Worm (Caenorhabditis elegans) whole organism, L4 larva: Measurements from ENCODE around the gene ram-5.

Source experiments
- F49E8.2 ChIP-seq: sonication (generic microtip); optimal IDR thresholded peaks from 2 replicates; lab custom pipeline; 2016; ENCODE audit warnings: missing compliant biosample characterization, mild to moderate bottlenecking, missing genetic modification characterization, borderline replicate concordance
- T20F7.1 ChIP-seq: fragments of 200-800 bp; sonication (Bioruptor generic); optimal IDR thresholded peaks from 2 replicates; lab custom pipeline; 2018; ENCODE audit warnings: mild to moderate bottlenecking, missing genetic modification characterization, missing compliant biosample characterization
- Y105C5A.15 ChIP-seq: fragments of 200-800 bp; sonication (Bioruptor generic); IDR thresholded peaks from 2 replicates; pipeline ENCODE4 v1.3.6; 2022; ENCODE audit warnings: missing genetic modification characterization, missing compliant biosample characterization
- Y48G9A.11 ChIP-seq: fragments of 200-800 bp; sonication (Bioruptor generic); IDR thresholded peaks from 2 replicates; pipeline ENCODE4 v1.3.6; 2022; ENCODE audit warnings: missing genetic modification reagents, missing genetic modification characterization, missing compliant biosample characterization
- Y75B8A.6 ChIP-seq: fragments of 200-800 bp; sonication (Bioruptor generic); IDR thresholded peaks from 2 replicates; pipeline ENCODE4 v1.3.6; 2022; ENCODE audit warnings: missing genetic modification reagents, missing genetic modification characterization, missing compliant biosample characterization
- ZK337.2 ChIP-seq: fragments of 200-800 bp; sonication (Bioruptor generic); IDR thresholded peaks from 2 replicates; pipeline ENCODE4 v1.3.6; 2022; ENCODE audit warnings: missing genetic modification reagents, missing genetic modification characterization, missing compliant biosample characterization
- aly-2 ChIP-seq: sonication (generic microtip); optimal IDR thresholded peaks from 2 replicates; lab custom pipeline; 2018; ENCODE audit warnings: missing biosample characterization, missing genetic modification characterization
- arid-1 ChIP-seq: fragments of 200-800 bp; sonication (Bioruptor generic); conservative IDR thresholded peaks from 2 replicates; pipeline ENCODE4 v1.3.6; 2022; ENCODE audit warnings: missing genetic modification reagents, missing genetic modification characterization, missing compliant biosample characterization
- ceh-20 ChIP-seq: fragments of 200-800 bp; sonication (Bioruptor generic); IDR thresholded peaks from 2 replicates; pipeline ENCODE4 v1.3.6; 2022; ENCODE audit warnings: missing genetic modification reagents, missing genetic modification characterization, missing compliant biosample characterization
- ceh-32 ChIP-seq: sonication (generic microtip); optimal IDR thresholded peaks from 2 replicates; lab custom pipeline; 2016; ENCODE audit warnings: mild to moderate bottlenecking, missing genetic modification characterization, missing compliant biosample characterization; ENCODE audit not compliant: poor library complexity
- ceh-44 ChIP-seq: fragments of 200-800 bp; sonication (Bioruptor generic); IDR thresholded peaks from 2 replicates; pipeline ENCODE4 v1.3.6; 2022; ENCODE audit warnings: missing genetic modification reagents, missing genetic modification characterization, missing compliant biosample characterization
- ceh-62 ChIP-seq: sonication (generic microtip); optimal IDR thresholded peaks from 2 replicates; lab custom pipeline; 2017; ENCODE audit warnings: missing biosample characterization, missing genetic modification characterization
- daf-16 ChIP-seq, 3 experiments: sonication (generic microtip); optimal IDR thresholded peaks; 2 replicates each; lab custom pipeline; 2016 to 2017; ENCODE audit warnings: missing genetic modification characterization in 3 of 3, missing genetic modification reagents in 3 of 3, mild to moderate bottlenecking in 2 of 3, missing compliant biosample characterization in 2 of 3, missing biosample characterization in 1 of 3, moderate library complexity in 1 of 3
- daf-19 ChIP-seq: fragments of 200-800 bp; sonication (Bioruptor generic); conservative IDR thresholded peaks from 2 replicates; pipeline ENCODE4 v1.3.6; 2022; ENCODE audit warnings: missing genetic modification characterization, missing compliant biosample characterization
- dmd-8 ChIP-seq: fragments of 200-800 bp; sonication (Bioruptor generic); IDR thresholded peaks from 2 replicates; pipeline ENCODE4 v1.3.6; 2022; ENCODE audit warnings: missing genetic modification characterization, missing compliant biosample characterization
- dpl-1 ChIP-seq: fragments of 150-350 bp; optimal IDR thresholded peaks from 2 replicates; lab custom pipeline; 2014; ENCODE audit warnings: missing biosample characterization, missing genetic modification reagents, missing genetic modification characterization
- duxl-1 ChIP-seq: sonication (generic microtip); optimal IDR thresholded peaks from 2 replicates; lab custom pipeline; 2016; ENCODE audit warnings: mild to moderate bottlenecking, missing genetic modification characterization, moderate library complexity, missing compliant biosample characterization; ENCODE audit not compliant: poor library complexity
- dve-1 ChIP-seq: sonication (generic microtip); optimal IDR thresholded peaks from 2 replicates; lab custom pipeline; 2017; ENCODE audit warnings: antibody characterized with exemption, mild to moderate bottlenecking, missing genetic modification characterization, missing compliant biosample characterization; ENCODE audit not compliant: insufficient read depth
- egl-27 ChIP-seq: sonication (generic microtip); optimal IDR thresholded peaks from 3 replicates; lab custom pipeline; 2017; ENCODE audit warnings: missing biosample characterization, missing genetic modification reagents, missing genetic modification characterization
- egl-43 ChIP-seq: fragments of 200-800 bp; sonication (Bioruptor generic); IDR thresholded peaks from 2 replicates; pipeline ENCODE4 v1.3.6; 2022; ENCODE audit warnings: missing genetic modification reagents, missing genetic modification characterization, missing compliant biosample characterization
- gei-8 ChIP-seq: fragments of 200-800 bp; sonication (Bioruptor generic); optimal IDR thresholded peaks from 2 replicates; lab custom pipeline; 2018; ENCODE audit warnings: mild to moderate bottlenecking, missing genetic modification characterization, missing compliant biosample characterization
- hlh-11 ChIP-seq: fragments of 200-800 bp; sonication (Bioruptor generic); optimal IDR thresholded peaks from 2 replicates; lab custom pipeline; 2018; ENCODE audit warnings: mild to moderate bottlenecking, missing genetic modification characterization, missing compliant biosample characterization
- hlh-30 ChIP-seq: sonication (generic microtip); optimal IDR thresholded peaks from 2 replicates; lab custom pipeline; 2017; ENCODE audit warnings: antibody characterized with exemption, mild to moderate bottlenecking, missing genetic modification characterization, missing compliant biosample characterization; ENCODE audit not compliant: insufficient read depth
- lin-13 ChIP-seq: fragments of 150-350 bp; optimal IDR thresholded peaks from 2 replicates; lab custom pipeline; 2014; ENCODE audit warnings: missing biosample characterization, missing genetic modification reagents, missing genetic modification characterization
- lin-39 ChIP-seq: fragments of 150-350 bp; optimal IDR thresholded peaks from 2 replicates; lab custom pipeline; 2014; ENCODE audit warnings: missing biosample characterization, missing genetic modification reagents, missing genetic modification characterization
- madf-5 ChIP-seq, 2 experiments: fragments of 200-800 bp; sonication (Bioruptor generic); IDR thresholded peaks; 2 replicates each; pipeline ENCODE4 v1.3.6; 2022; ENCODE audit warnings: missing compliant biosample characterization in 2 of 2, missing genetic modification characterization in 2 of 2
- mdt-29 ChIP-seq: fragments of 200-800 bp; sonication (Bioruptor generic); IDR thresholded peaks from 2 replicates; pipeline ENCODE4 v1.3.6; 2022; ENCODE audit warnings: missing genetic modification reagents, missing genetic modification characterization, missing compliant biosample characterization
- mep-1 ChIP-seq: fragments of 150-350 bp; sonication (generic microtip); optimal IDR thresholded peaks from 3 replicates; lab custom pipeline; 2014; ENCODE audit warnings: missing biosample characterization, missing genetic modification characterization
- mes-2 ChIP-seq: sonication (generic microtip); optimal IDR thresholded peaks from 2 replicates; lab custom pipeline; 2016; ENCODE audit warnings: missing genotype, mild to moderate bottlenecking, missing genetic modification characterization, missing compliant biosample characterization; ENCODE audit not compliant: poor library complexity, severe bottlenecking
- mxl-2 ChIP-seq: fragments of 200-800 bp; sonication (Bioruptor generic); conservative IDR thresholded peaks from 2 replicates; pipeline ENCODE4 v1.3.6; 2022; ENCODE audit warnings: missing genetic modification reagents, missing genetic modification characterization, missing compliant biosample characterization
- nhr-237 ChIP-seq: sonication (generic microtip); optimal IDR thresholded peaks from 2 replicates; lab custom pipeline; 2017; ENCODE audit warnings: missing biosample characterization, missing genetic modification characterization
- nhr-42 ChIP-seq: fragments of 200-800 bp; sonication (Bioruptor generic); IDR thresholded peaks from 2 replicates; pipeline ENCODE4 v1.3.6; 2022; ENCODE audit warnings: missing genetic modification characterization, missing compliant biosample characterization
- nhr-76 ChIP-seq: fragments of 150-350 bp; optimal IDR thresholded peaks from 2 replicates; lab custom pipeline; 2014; ENCODE audit warnings: missing biosample characterization, missing genetic modification characterization
- pha-4 ChIP-seq, 2 experiments: fragments of 150-350 bp in 1 of 2; fragments of 200-800 bp in 1 of 2; sonication (Bioruptor generic) in 1 of 2; IDR thresholded peaks in 1 of 2; optimal IDR thresholded peaks in 1 of 2; 2 replicates each; pipeline versions ENCODE4 v1.3.6 to Lab custom; 2014 to 2022; ENCODE audit warnings: missing genetic modification characterization in 2 of 2, missing genetic modification reagents in 2 of 2, missing biosample characterization in 1 of 2, missing compliant biosample characterization in 1 of 2
- php-3 ChIP-seq: fragments of 200-800 bp; sonication (Bioruptor generic); IDR thresholded peaks from 2 replicates; pipeline ENCODE4 v1.3.6; 2022; ENCODE audit warnings: missing genetic modification reagents, missing genetic modification characterization, missing compliant biosample characterization
- pqm-1 ChIP-seq: sonication (generic microtip); optimal IDR thresholded peaks from 2 replicates; lab custom pipeline; 2017; ENCODE audit warnings: missing biosample characterization, missing genetic modification characterization
- rbr-2 ChIP-seq: sonication (generic microtip); optimal IDR thresholded peaks from 2 replicates; lab custom pipeline; 2016; ENCODE audit warnings: missing genotype, missing genetic modification characterization, missing compliant biosample characterization
- spr-1 ChIP-seq: sonication (generic microtip); optimal IDR thresholded peaks from 2 replicates; lab custom pipeline; 2016; ENCODE audit warnings: mild to moderate bottlenecking, missing genetic modification characterization, missing compliant biosample characterization
- tag-97 ChIP-seq: fragments of 200-800 bp; sonication (Bioruptor generic); IDR thresholded peaks from 2 replicates; pipeline ENCODE4 v1.3.6; 2022; ENCODE audit warnings: missing genetic modification characterization, missing compliant biosample characterization
- tra-1 ChIP-seq: fragments of 200-800 bp; sonication (Bioruptor generic); IDR thresholded peaks from 2 replicates; pipeline ENCODE4 v1.3.6; 2022; ENCODE audit warnings: missing genetic modification reagents, missing genetic modification characterization, missing compliant biosample characterization
- unc-130 ChIP-seq: sonication (generic microtip); optimal IDR thresholded peaks from 2 replicates; lab custom pipeline; 2016; ENCODE audit warnings: missing genetic modification reagents, missing genetic modification characterization, missing compliant biosample characterization
- unc-62 ChIP-seq, 3 experiments: fragments of 150-350 bp in 1 of 3; sonication (generic microtip); optimal IDR thresholded peaks in 2 of 3; peaks in 1 of 3; 1 replicate in 1 of 3; 2 replicates in 2 of 3; lab custom pipeline; 2014 to 2017; ENCODE audit warnings: missing biosample characterization in 3 of 3, missing genetic modification characterization in 3 of 3, missing genetic modification reagents in 3 of 3, missing genotype in 1 of 3
- vab-7 ChIP-seq: fragments of 200-800 bp; sonication (Bioruptor generic); IDR thresholded peaks from 2 replicates; pipeline ENCODE4 v1.3.6; 2022; ENCODE audit warnings: missing genetic modification reagents, missing genetic modification characterization, missing compliant biosample characterization
- zag-1 ChIP-seq: fragments of 150-350 bp; optimal IDR thresholded peaks from 2 replicates; lab custom pipeline; 2014; ENCODE audit warnings: missing biosample characterization, missing genetic modification characterization
- zfp-3 ChIP-seq: fragments of 200-800 bp; sonication (Bioruptor generic); conservative IDR thresholded peaks from 2 replicates; pipeline ENCODE4 v1.3.6; 2022; ENCODE audit warnings: missing genetic modification reagents, missing genetic modification characterization, missing compliant biosample characterization

Gene ram-5

DNA sequence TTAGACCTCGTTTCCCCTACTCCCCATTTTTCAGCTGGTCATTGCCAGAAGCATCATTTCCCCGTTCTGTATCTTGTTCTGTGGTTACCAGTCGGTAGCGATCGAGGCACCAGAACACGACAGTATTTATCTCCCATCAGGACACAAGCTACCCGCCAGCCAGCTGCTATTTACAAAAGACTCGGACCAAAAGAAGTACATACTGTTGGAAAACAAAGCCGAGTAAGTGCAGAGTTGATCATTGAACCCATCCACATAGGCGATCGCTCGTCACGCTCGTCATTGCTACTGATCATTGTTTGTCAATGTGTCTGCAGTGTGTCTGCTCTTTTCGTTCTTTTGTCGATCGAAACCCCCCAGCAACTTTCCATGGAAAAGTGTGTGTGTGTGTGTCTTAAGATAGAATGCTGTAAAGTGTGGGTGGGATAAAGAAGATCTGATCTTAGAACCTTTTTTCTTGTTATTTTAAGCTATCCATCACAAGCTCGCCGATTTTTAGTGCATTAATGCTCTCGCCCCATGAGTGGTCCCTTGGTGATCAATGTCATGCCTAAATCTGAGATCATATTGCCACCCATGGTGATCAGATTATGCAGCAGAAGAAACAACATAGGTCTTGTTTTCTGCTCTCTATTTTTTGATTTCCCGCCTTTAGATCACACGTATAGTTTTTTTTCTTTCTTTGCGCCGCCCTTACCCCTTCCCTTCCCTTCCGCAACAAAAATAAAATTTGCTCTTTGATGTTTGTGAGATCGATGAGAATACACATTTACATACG is 9.8 kb downstream of the ram-5 start (continued):
- no peak for TF ChIP-seq Y75B8A.6 (GFP tag; lab: Robert Waterston, UW)
- TF ChIP-seq ceh-20 = no peak

DNA sequence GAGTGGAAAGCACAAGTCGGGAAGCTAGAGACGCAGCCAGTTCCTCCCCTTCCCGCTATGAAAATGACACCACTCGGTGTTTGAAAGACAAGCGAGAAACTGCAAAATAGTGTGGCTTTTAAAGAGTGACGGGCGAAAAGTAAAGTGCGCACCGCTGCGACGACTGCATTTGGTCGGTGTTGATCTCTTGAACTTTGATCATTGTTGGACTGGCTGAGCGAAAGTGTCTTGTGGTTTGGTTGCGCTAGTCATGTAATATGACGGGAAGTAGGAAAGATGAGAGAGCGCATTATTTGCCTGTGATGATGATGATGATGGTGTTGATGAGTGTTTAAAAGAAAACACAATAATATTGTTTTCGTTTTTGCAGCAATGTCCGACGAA is 10.3 kb downstream of the ram-5 start:
- TF ChIP-seq php-3 (0 out of 2 replicates have a peak, but pooled peaks have one; percentile 48), daf-16 (GFP tag; optimal IDR thresholded peaks at IDR 0.05; lab: Kevin White, UChicago) (peak; percentile 19 to 77), daf-16 (tag; optimal IDR thresholded peaks at IDR 0.05; lab: Kevin White, UChicago) (peak; percentile 97), T20F7.1 (peak; percentile 76), ceh-44 (GFP tag; lab: Robert Waterston, UW) (no peak), spr-1 (tag; lab: Kevin White, UChicago) (peak; percentile 63), ceh-32 (tag; lab: Kevin White, UChicago) (no peak), gei-8 (GFP tag; lab: Kevin White, UChicago) (peak; percentile 89), lin-13 (GFP tag; lab: Kevin White, UChicago) (peak; percentile 59), dve-1 (tag; lab: Kevin White, UChicago) (peak; percentile 98), unc-130 (GFP tag; lab: Kevin White, UChicago) (no peak), nhr-76 (tag; lab: Kevin White, UChicago) (peak; percentile 74), ZK337.2 (GFP tag; lab: Robert Waterston, UW) (no peak), madf-5 (GFP tag; IDR thresholded peaks at IDR 0.05; lab: Robert Waterston, UW) (no peak), hlh-30 (tag; lab: Kevin White, UChicago) (peak; percentile 96), tra-1 (GFP tag; lab: Robert Waterston, UW) (peak; percentile 92), pha-4 (GFP tag; IDR thresholded peaks at IDR 0.05; lab: Robert Waterston, UW) (peak; percentile 94), pha-4 (tag; optimal IDR thresholded peaks at IDR 0.05; lab: Kevin White, UChicago) (peak; percentile 58), aly-2 (no peak), arid-1 (GFP tag; lab: Robert Waterston, UW) (peak; percentile 58; the same call in 1 of the 2 replicates), mdt-29 (no peak), dmd-8 (GFP tag; lab: Robert Waterston, UW) (no peak), ceh-20 (peak; percentile 87), unc-62 (GFP tag; optimal IDR thresholded peaks at IDR 0.05 in 1 of 2; lab: Kevin White, UChicago) (peak; percentile 21 to 100), unc-62 (tag; optimal IDR thresholded peaks at IDR 0.05; lab: Kevin White, UChicago) (no peak), egl-43 (GFP tag; lab: Robert Waterston, UW) (peak; percentile 64), zfp-3 (GFP tag; lab: Robert Waterston, UW) (0 out of 2 replicates have a peak, but pooled peaks have one; percentile 39), Y105C5A.15 (GFP tag; lab: Robert Waterston, UW) (no peak), mep-1 (tag; lab: Kevin White, UChicago) (peak; percentile 97), zag-1 (tag; lab: Kevin White, UChicago) (no peak), mes-2 (tag; lab: Kevin White, UChicago) (peak; percentile 65), hlh-11 (tag; lab: Kevin White, UChicago) (peak; percentile 98), nhr-42 (GFP tag; lab: Robert Waterston, UW) (peak; percentile 20; the same call in 1 of the 2 replicates), daf-19 (GFP tag; lab: Robert Waterston, UW) (no peak), F49E8.2 (no peak), rbr-2 (peak; percentile 82), pqm-1 (tag; lab: Kevin White, UChicago) (peak; percentile 71), egl-27 (tag; lab: Kevin White, UChicago) (peak; percentile 25), tag-97 (GFP tag; lab: Robert Waterston, UW) (no peak), Y48G9A.11 (GFP tag; lab: Robert Waterston, UW) (no peak), dpl-1 (GFP tag; lab: Kevin White, UChicago) (peak; percentile 61), duxl-1 (tag; lab: Kevin White, UChicago) (peak; percentile 37), ceh-62 (tag; lab: Kevin White, UChicago) (no peak), lin-39 (tag; lab: Kevin White, UChicago) (no peak), mxl-2 (GFP tag; lab: Robert Waterston, UW) (no peak), nhr-237 (tag; lab: Kevin White, UChicago) (peak; percentile 72), vab-7 (GFP tag; lab: Robert Waterston, UW) (peak; percentile 53; the same call in 1 of the 2 replicates)
